Worm (Caenorhabditis elegans) whole organism, early embryonic: ENCODE results near the gene F54F7.8.

Experiments used
- F13C5.2 ChIP-seq: sonication (generic microtip); optimal IDR thresholded peaks from 2 replicates; lab custom pipeline; 2017; ENCODE audit warnings: mild to moderate bottlenecking, missing genetic modification characterization, inconsistent platforms, missing compliant biosample characterization
- ama-1 ChIP-seq: fragments of 150-350 bp; optimal IDR thresholded peaks from 2 replicates; lab custom pipeline; 2014
- ceh-13 ChIP-seq: fragments of 200-800 bp; sonication (Bioruptor generic); optimal IDR thresholded peaks from 2 replicates; lab custom pipeline; 2018; ENCODE audit warnings: mild to moderate bottlenecking, missing genetic modification characterization, missing compliant biosample characterization
- ceh-36 ChIP-seq: sonication (generic microtip); optimal IDR thresholded peaks from 2 replicates; lab custom pipeline; 2016; ENCODE audit warnings: missing genetic modification characterization, inconsistent platforms, missing compliant biosample characterization
- ets-7 ChIP-seq: sonication (generic microtip); optimal IDR thresholded peaks from 2 replicates; lab custom pipeline; 2016; ENCODE audit warnings: missing genotype, missing genetic modification characterization, missing compliant biosample characterization
- flt-1 ChIP-seq: fragments of 200-800 bp; sonication (Bioruptor generic); IDR thresholded peaks from 2 replicates; pipeline ENCODE4 v1.3.6; 2022; ENCODE audit warnings: missing genetic modification characterization, missing compliant biosample characterization
- hmbx-1 ChIP-seq: sonication (generic microtip); optimal IDR thresholded peaks from 2 replicates; lab custom pipeline; 2016; ENCODE audit warnings: mild to moderate bottlenecking, missing genetic modification characterization, missing compliant biosample characterization
- hmg-4 ChIP-seq: fragments of 200-800 bp; sonication (Bioruptor generic); optimal IDR thresholded peaks from 2 replicates; lab custom pipeline; 2018; ENCODE audit warnings: mild to moderate bottlenecking, missing genetic modification characterization, missing compliant biosample characterization
- hnd-1 ChIP-seq: sonication (generic microtip); optimal IDR thresholded peaks from 2 replicates; lab custom pipeline; 2016; ENCODE audit warnings: missing genetic modification characterization, missing compliant biosample characterization

DNA sequence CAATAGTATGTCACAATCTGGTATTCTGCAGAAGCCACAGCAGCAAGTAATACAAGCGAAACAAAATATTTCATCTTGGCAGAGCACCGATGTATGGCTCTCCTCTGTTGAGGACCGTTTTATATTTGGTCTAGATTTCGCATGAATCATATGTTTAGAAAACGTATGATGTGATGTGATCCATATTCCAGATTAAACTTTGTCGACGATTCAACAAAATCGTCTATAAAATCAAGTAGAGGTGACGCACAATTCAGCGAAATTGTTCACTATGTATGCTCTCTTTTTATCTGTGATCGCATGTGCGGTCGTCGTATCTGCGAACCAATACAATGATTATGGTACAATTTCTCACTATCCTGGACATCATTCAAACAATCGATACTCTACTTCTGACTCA is 25.1 kb upstream of the F54F7.8 start, which contains the start of the genes Y62H9A.3 and Y62H9A.4:
- TF ChIP-seq flt-1 (GFP tag; lab: Robert Waterston, UW) (no peak), ama-1 (no peak), hmg-4 (GFP tag; lab: Kevin White, UChicago) (no peak), F13C5.2 (tag; lab: Kevin White, UChicago) (no peak), hnd-1 (tag; lab: Kevin White, UChicago) (no peak), ceh-36 (tag; lab: Kevin White, UChicago) (no peak), ceh-13 (GFP tag; lab: Kevin White, UChicago) (no peak), ets-7 (tag; lab: Kevin White, UChicago) (no peak), hmbx-1 (no peak)
